Fruit fly (Drosophila melanogaster): ENCODE data around the gene CG4892.

CG4892 gene

dm6 chr2L:16133208-16133607, at the start of gene CG4892:
CG4892 (plus strand) TSS chr2L:16133508.
- TF ChIP-seq Stat92E (GFP tag; optimal IDR thresholded peaks at IDR 0.05) (no peak), CG43689 (GFP tag; IDR thresholded peaks at IDR 0.05) (no peak), kni (GFP tag; optimal IDR thresholded peaks at IDR 0.05) (no peak), gem (tag; optimal IDR thresholded peaks at IDR 0.05) (no peak), HmgD (GFP tag; optimal IDR thresholded peaks at IDR 0.05) (no peak), ken (GFP tag; IDR thresholded peaks at IDR 0.05) (no peak), aop (GFP tag; IDR thresholded peaks at IDR 0.05) (no peak), CG16863 (GFP tag; optimal IDR thresholded peaks at IDR 0.05) (no peak), trem (tag; optimal IDR thresholded peaks at IDR 0.05) (no peak), CG12299 (tag; optimal IDR thresholded peaks at IDR 0.05) (no peak), CG4707 (GFP tag; optimal IDR thresholded peaks at IDR 0.05) (no peak), HLHmδ (GFP tag; optimal IDR thresholded peaks at IDR 0.05) (no peak), CG6175 (GFP tag; IDR thresholded peaks at IDR 0.05) (no peak), wek (GFP tag; optimal IDR thresholded peaks at IDR 0.05) (no peak), Dip2 (GFP tag; IDR thresholded peaks at IDR 0.05) (no peak), lmd (GFP tag; IDR thresholded peaks at IDR 0.05) (no peak)

DNA sequence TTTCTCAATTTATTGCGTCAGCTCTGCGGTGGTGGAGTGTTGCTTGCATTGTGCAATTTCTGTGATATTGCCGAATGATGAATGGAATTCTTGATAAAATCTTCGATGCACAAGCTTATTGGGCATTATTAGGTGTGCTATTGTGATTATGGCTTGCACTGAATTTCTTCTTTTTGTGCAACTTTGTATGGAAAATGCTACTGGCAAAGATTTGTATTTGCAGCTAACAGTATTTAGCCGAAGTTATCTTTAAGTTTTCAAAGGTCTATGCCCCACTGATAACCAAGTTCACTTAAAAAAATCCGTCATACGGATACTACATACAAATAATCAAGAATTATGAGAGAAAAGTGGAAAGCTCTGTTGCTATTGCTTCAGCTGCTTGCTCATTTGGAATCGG, 38.6 kb upstream of the CG4892 start, which contains the start of gene CG4891:
Gene CG4891 (plus strand): TSS at position 301 of the 400 bp plus-strand sequence.
- no peak for TF ChIP-seq Hr3 (GFP tag; optimal IDR thresholded peaks at IDR 0.05)
- no peak for TF ChIP-seq CG42726 (GFP tag; IDR thresholded peaks at IDR 0.05; ENCODE audit: partially characterized antibody)
- no peak for TF ChIP-seq HLH54F (GFP tag; optimal IDR thresholded peaks at IDR 0.05)

dm6 chr2L:16135172-16135571, 1.9 kb downstream of the CG4892 start, which contains the start of gene CG34168:
CG34168 (minus strand) TSS chr2L:16135272.
- TF ChIP-seq CG11696 (GFP tag; IDR thresholded peaks at IDR 0.05) (no peak), D19B (GFP tag; optimal IDR thresholded peaks at IDR 0.05) (no peak), CG11560 (tag; IDR thresholded peaks at IDR 0.05) (no peak), tna (GFP tag; IDR thresholded peaks at IDR 0.05; ENCODE audit: partially characterized antibody) (no peak), knrl (GFP tag; IDR thresholded peaks at IDR 0.05; ENCODE audit: partially characterized antibody) (no peak), slou (GFP tag; optimal IDR thresholded peaks at IDR 0.05) (no peak), zen2 (GFP tag; IDR thresholded peaks at IDR 0.05; ENCODE audit: partially characterized antibody) (no peak), Mes4 (GFP tag; optimal IDR thresholded peaks at IDR 0.05) (no peak), Elba2 (GFP tag; optimal IDR thresholded peaks at IDR 0.05) (no peak), CG10462 (GFP tag; optimal IDR thresholded peaks at IDR 0.05) (no peak), hth (optimal IDR thresholded peaks at IDR 0.05) (no peak)

DNA sequence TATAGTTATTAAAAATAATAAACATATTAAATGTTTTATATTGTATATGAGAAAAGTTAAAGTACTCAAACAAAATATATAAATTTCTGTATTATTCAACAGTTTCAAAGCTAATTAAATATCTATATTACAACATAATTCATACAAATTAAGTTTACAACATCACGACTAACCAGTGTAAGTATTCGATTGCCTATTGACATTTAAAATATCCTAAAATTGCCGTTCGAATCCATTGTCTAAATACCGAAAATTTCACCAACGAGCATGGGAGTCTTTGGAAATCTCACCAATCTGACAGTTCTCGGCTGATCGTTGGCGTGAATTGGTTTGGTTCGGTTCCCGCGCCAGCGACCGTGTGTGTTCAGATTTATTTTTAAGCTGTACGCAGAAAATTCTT, 32.2 kb downstream of the CG4892 start, which contains the start of gene Ca-alpha1D:
Gene Ca-alpha1D (plus strand): TSS at position 301 of the 400 bp plus-strand sequence.
- TF ChIP-seq fd3F (GFP tag; optimal IDR thresholded peaks at IDR 0.05) (no peak), dan (GFP tag; IDR thresholded peaks at IDR 0.05) (no peak), stwl (tag; optimal IDR thresholded peaks at IDR 0.05) (peak; percentile 35), gfzf (GFP tag; optimal IDR thresholded peaks at IDR 0.05) (peak; percentile 2), crol (GFP tag; IDR thresholded peaks at IDR 0.05) (no peak)
